Worm (Caenorhabditis elegans): ENCODE results near the gene let-268.

DNA sequence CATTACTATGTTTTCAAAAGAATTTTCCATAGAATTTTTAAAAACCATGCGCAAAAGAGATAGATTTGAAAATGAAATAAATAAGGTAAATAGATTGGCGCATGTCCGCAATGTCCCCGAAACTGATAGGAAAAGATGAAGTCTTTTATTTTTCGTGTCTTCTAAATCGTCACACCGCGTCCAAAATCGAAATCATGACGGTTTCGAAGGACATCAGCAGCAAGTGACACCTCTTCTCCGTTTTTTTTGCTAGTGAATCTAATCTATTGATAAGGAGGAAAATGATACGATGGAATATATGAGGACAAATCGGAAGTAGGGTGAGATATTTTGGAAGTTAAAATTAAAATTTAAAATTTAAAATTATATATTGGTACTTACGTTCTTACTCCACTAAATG is 34.2 kb upstream of the let-268 start:
- no peak for TF ChIP-seq unc-62 (GFP tag; optimal IDR thresholded peaks at IDR 0.05 in 1 of 2)
- TF ChIP-seq unc-62 (tag; optimal IDR thresholded peaks at IDR 0.05): no peak
- TF ChIP-seq T20F7.1 (GFP tag; optimal IDR thresholded peaks at IDR 0.05): no peak
- TF ChIP-seq nhr-42 (GFP tag; IDR thresholded peaks at IDR 0.05): no peak
- TF ChIP-seq lin-38 (GFP tag; IDR thresholded peaks at IDR 0.05): no peak
- no peak for TF ChIP-seq ztf-11 (tag; optimal IDR thresholded peaks at IDR 0.05)
- no peak for TF ChIP-seq mdl-1 (tag; optimal IDR thresholded peaks at IDR 0.05)
- TF ChIP-seq zfp-3 (GFP tag; conservative IDR thresholded peaks at IDR 0.05): no peak
- TF ChIP-seq lin-1 (GFP tag; IDR thresholded peaks at IDR 0.05): no peak
- TF ChIP-seq pha-4 (GFP tag; IDR thresholded peaks at IDR 0.05): no peak
- TF ChIP-seq pha-4 (tag; optimal IDR thresholded peaks at IDR 0.05): no peak
- TF ChIP-seq ZK546.5 (tag; optimal IDR thresholded peaks at IDR 0.05): no peak
- no peak for TF ChIP-seq dve-1 (tag; optimal IDR thresholded peaks at IDR 0.05; ENCODE audit: insufficient read depth)
- TF ChIP-seq snpc-4 (tag; optimal IDR thresholded peaks at IDR 0.05): no peak

All from whole organism, L4 larva.